Worm (Caenorhabditis elegans): ENCODE data around the gene C18D11.6.

C18D11.6 gene

ce11 chrIII:11834168-11834567, 23.8 kb downstream of the C18D11.6 start:
- TF ChIP-seq daf-16 (GFP tag; optimal IDR thresholded peaks at IDR 0.05) (peak in 1 of 2 experiments; percentile 79), daf-16 (tag; optimal IDR thresholded peaks at IDR 0.05) (no peak), snpc-4 (tag; optimal IDR thresholded peaks at IDR 0.05) (no peak), nhr-10 (tag; optimal IDR thresholded peaks at IDR 0.05) (peak; percentile 3), F44E2.7 (GFP tag; IDR thresholded peaks at IDR 0.05) (no peak), zag-1 (tag; optimal IDR thresholded peaks at IDR 0.05) (no peak), tag-97 (GFP tag; IDR thresholded peaks at IDR 0.05) (no peak), rbr-2 (tag; optimal IDR thresholded peaks at IDR 0.05) (peak; percentile 42), arid-1 (GFP tag; conservative IDR thresholded peaks at IDR 0.05) (no peak), mxl-3 (GFP tag; optimal IDR thresholded peaks at IDR 0.05) (peak; percentile 14), hlh-11 (tag; optimal IDR thresholded peaks at IDR 0.05) (peak; percentile 75), daf-12 (tag; optimal IDR thresholded peaks at IDR 0.05) (no peak), lir-3 (tag; optimal IDR thresholded peaks at IDR 0.05) (no peak), hlh-30 (tag; optimal IDR thresholded peaks at IDR 0.05; ENCODE audit: insufficient read depth) (peak; percentile 20), aha-1 (tag) (peak; percentile 35), lin-38 (GFP tag; IDR thresholded peaks at IDR 0.05) (0 out of 2 replicates have a peak, but pooled peaks have one; percentile 3), mdl-1 (tag; optimal IDR thresholded peaks at IDR 0.05) (peak in 1 of 2 experiments; percentile 33), F37D6.2 (tag; optimal IDR thresholded peaks at IDR 0.05) (no peak), hmg-1.1 (GFP tag; IDR thresholded peaks at IDR 0.05) (no peak), lsy-2 (tag; optimal IDR thresholded peaks at IDR 0.05) (peak in 1 of 2 experiments; percentile 30)

ce11 chrIII:11834783-11835182, 24.4 kb downstream of the C18D11.6 start:
- TF ChIP-seq nhr-10 (tag; optimal IDR thresholded peaks at IDR 0.05) (no peak), spr-1 (tag; optimal IDR thresholded peaks at IDR 0.05) (no peak), nhr-6 (tag; optimal IDR thresholded peaks at IDR 0.05) (peak; percentile 51), cey-2 (tag; optimal IDR thresholded peaks at IDR 0.05; ENCODE audit: borderline replicate concordance, insufficient read depth) (no peak), pqm-1 (tag; optimal IDR thresholded peaks at IDR 0.05) (peak; percentile 21), Y75B8A.6 (GFP tag; IDR thresholded peaks at IDR 0.05) (no peak), zfp-2 (tag; optimal IDR thresholded peaks at IDR 0.05) (no peak), php-3 (GFP tag; IDR thresholded peaks at IDR 0.05) (no peak), nhr-42 (GFP tag; IDR thresholded peaks at IDR 0.05) (no peak), lin-39 (tag; optimal IDR thresholded peaks at IDR 0.05) (no peak), ZK546.5 (tag; optimal IDR thresholded peaks at IDR 0.05) (no peak), hmg-1.1 (GFP tag; IDR thresholded peaks at IDR 0.05) (peak; percentile 9; the same call in 1 of the 2 replicates), D1046.2 (GFP tag; IDR thresholded peaks at IDR 0.05) (no peak), daf-19 (GFP tag; conservative IDR thresholded peaks at IDR 0.05) (no peak), nhr-41 (GFP tag; IDR thresholded peaks at IDR 0.05) (no peak), dpl-1 (GFP tag; optimal IDR thresholded peaks at IDR 0.05) (peak; percentile 18), ceh-82 (tag; optimal IDR thresholded peaks at IDR 0.05) (no peak), lin-38 (GFP tag; IDR thresholded peaks at IDR 0.05) (no peak), ztf-11 (tag; optimal IDR thresholded peaks at IDR 0.05) (no peak), ceh-44 (GFP tag; IDR thresholded peaks at IDR 0.05) (no peak), unc-130 (GFP tag; optimal IDR thresholded peaks at IDR 0.05) (no peak), skn-1 (tag; optimal IDR thresholded peaks at IDR 0.05) (no peak), nhr-102 (tag; optimal IDR thresholded peaks at IDR 0.05) (peak; percentile 15), F37D6.2 (tag; optimal IDR thresholded peaks at IDR 0.05) (no peak), dve-1 (tag; optimal IDR thresholded peaks at IDR 0.05; ENCODE audit: insufficient read depth) (peak; percentile 52), mxl-2 (GFP tag; conservative IDR thresholded peaks at IDR 0.05) (no peak), Y5F2A.4 (GFP tag; optimal IDR thresholded peaks at IDR 0.05) (no peak), F44E2.7 (GFP tag; IDR thresholded peaks at IDR 0.05) (no peak), rbr-2 (tag; optimal IDR thresholded peaks at IDR 0.05) (no peak), ceh-20 (GFP tag; IDR thresholded peaks at IDR 0.05) (no peak), jun-1 (tag; optimal IDR thresholded peaks at IDR 0.05) (peak; percentile 13), vab-7 (GFP tag; IDR thresholded peaks at IDR 0.05) (no peak), ama-1 (optimal IDR thresholded peaks at IDR 0.05) (no peak), gei-8 (GFP tag; optimal IDR thresholded peaks at IDR 0.05) (no peak), spr-3 (GFP tag; optimal IDR thresholded peaks at IDR 0.05) (no peak), saeg-2 (GFP tag; IDR thresholded peaks at IDR 0.05) (no peak), nhr-25 (tag; optimal IDR thresholded peaks at IDR 0.05; ENCODE audit: borderline replicate concordance, insufficient read depth) (no peak)

Measured in whole organism, L4 larva.